Fruit fly (Drosophila melanogaster) whole organism, prepupa: Measurements from ENCODE around the gene Pex1.

Experiments
- CG10669 ChIP-seq: fragments of 200-800 bp; sonication (Bioruptor generic); optimal IDR thresholded peaks from 3 replicates; lab custom pipeline; 2018; ENCODE audit warnings: missing biosample characterization, mild to moderate bottlenecking, missing genetic modification characterization, moderate library complexity
- CG11294 ChIP-seq: fragments of 200-800 bp; sonication (Bioruptor generic); IDR thresholded peaks from 2 replicates; pipeline ENCODE4 v1.3.6; 2022; ENCODE audit warnings: missing biosample characterization, missing genetic modification characterization
- CG15336 ChIP-seq: fragments of 200-800 bp; sonication (Bioruptor generic); IDR thresholded peaks from 2 replicates; pipeline ENCODE4 v1.3.6; 2022; ENCODE audit warnings: missing biosample characterization, missing genetic modification characterization
- CG1621 ChIP-seq: fragments of 200-800 bp; sonication (Bioruptor generic); optimal IDR thresholded peaks from 3 replicates; lab custom pipeline; 2018; ENCODE audit warnings: missing biosample characterization, mild to moderate bottlenecking, missing genetic modification characterization
- CG31627 ChIP-seq: fragments of 200-800 bp; sonication (Bioruptor generic); optimal IDR thresholded peaks from 3 replicates; lab custom pipeline; 2016; ENCODE audit warnings: missing biosample characterization, missing genetic modification characterization
- CG34406 ChIP-seq: fragments of 200-800 bp; sonication (Bioruptor generic); optimal IDR thresholded peaks from 3 replicates; lab custom pipeline; 2016; ENCODE audit warnings: missing biosample characterization, missing genetic modification characterization
- CG3919 ChIP-seq: fragments of 200-800 bp; sonication (Bioruptor generic); optimal IDR thresholded peaks from 3 replicates; lab custom pipeline; 2016; ENCODE audit warnings: missing biosample characterization, missing genetic modification characterization
- CG4318 ChIP-seq: fragments of 200-800 bp; sonication (Bioruptor generic); optimal IDR thresholded peaks from 3 replicates; lab custom pipeline; 2017; ENCODE audit warnings: missing biosample characterization, mild to moderate bottlenecking, missing genetic modification characterization
- CG6163 ChIP-seq: fragments of 200-800 bp; sonication (Bioruptor generic); IDR thresholded peaks from 3 replicates; pipeline ENCODE4 v1.3.6; 2022; ENCODE audit warnings: missing biosample characterization, missing genetic modification characterization
- CG6808 ChIP-seq: fragments of 200-800 bp; sonication (Bioruptor generic); optimal IDR thresholded peaks from 3 replicates; lab custom pipeline; 2017; ENCODE audit warnings: missing biosample characterization, missing genetic modification characterization, mild to moderate bottlenecking, moderate library complexity, missing genetic modification reagents
- CG6854 ChIP-seq: fragments of 200-800 bp; sonication (Bioruptor generic); optimal IDR thresholded peaks from 2 replicates; lab custom pipeline; 2017; ENCODE audit warnings: missing biosample characterization, mild to moderate bottlenecking, missing genetic modification characterization
- CG8119 ChIP-seq: fragments of 200-800 bp; sonication (Bioruptor generic); IDR thresholded peaks from 3 replicates; pipeline ENCODE4 v1.3.6; 2022; ENCODE audit warnings: missing biosample characterization, missing genetic modification characterization
- CG8319 ChIP-seq: fragments of 200-800 bp; sonication (Bioruptor generic); optimal IDR thresholded peaks from 3 replicates; lab custom pipeline; 2016; ENCODE audit warnings: missing biosample characterization, missing genetic modification characterization
- Eip78C ChIP-seq: fragments of 200-800 bp; sonication (Bioruptor generic); peaks from one replicate; lab custom pipeline; 2016; ENCODE audit warnings: missing biosample characterization, missing genetic modification characterization
- Eip93F ChIP-seq: fragments of 200-800 bp; sonication (Bioruptor generic); optimal IDR thresholded peaks from 2 replicates; lab custom pipeline; 2016; ENCODE audit warnings: missing biosample characterization, mild to moderate bottlenecking, missing genetic modification characterization
- Ets96B ChIP-seq: fragments of 200-800 bp; optimal IDR thresholded peaks from 2 replicates; lab custom pipeline; 2019; ENCODE audit warnings: missing biosample characterization, mild to moderate bottlenecking, missing genetic modification characterization, moderate library complexity
- Gug ChIP-seq: fragments of 200-800 bp; sonication (Bioruptor generic); IDR thresholded peaks from 2 replicates; pipeline ENCODE4 v1.3.6; 2022; ENCODE audit warnings: missing biosample characterization, missing genetic modification characterization
- Hr38 ChIP-seq: sonication (Bioruptor generic); optimal IDR thresholded peaks from 2 replicates; lab custom pipeline; 2016; ENCODE audit warnings: missing biosample characterization, missing genetic modification characterization
- Hr39 ChIP-seq: fragments of 200-800 bp; sonication (Bioruptor generic); optimal IDR thresholded peaks from 2 replicates; lab custom pipeline; 2016; ENCODE audit warnings: missing biosample characterization, missing genetic modification characterization
- Lpt ChIP-seq: fragments of 200-800 bp; sonication (Bioruptor generic); optimal IDR thresholded peaks from 3 replicates; lab custom pipeline; 2016; ENCODE audit warnings: missing biosample characterization, missing genetic modification characterization
- Met ChIP-seq: fragments of 200-800 bp; sonication (Bioruptor generic); optimal IDR thresholded peaks from 3 replicates; lab custom pipeline; 2016; ENCODE audit warnings: missing biosample characterization, missing genetic modification characterization
- Sox102F ChIP-seq: fragments of 200-800 bp; sonication (Bioruptor generic); optimal IDR thresholded peaks from 2 replicates; lab custom pipeline; 2016; ENCODE audit warnings: missing biosample characterization, mild to moderate bottlenecking, missing genetic modification characterization
- Sox15 ChIP-seq: fragments of 200-800 bp; sonication (Bioruptor generic); optimal IDR thresholded peaks from 3 replicates; lab custom pipeline; 2016; ENCODE audit warnings: missing biosample characterization, missing genetic modification characterization
- achi ChIP-seq: fragments of 200-800 bp; sonication (Bioruptor generic); optimal IDR thresholded peaks from 3 replicates; lab custom pipeline; 2016; ENCODE audit warnings: missing biosample characterization, missing genetic modification characterization
- eg ChIP-seq: fragments of 200-800 bp; sonication (Bioruptor generic); IDR thresholded peaks from 3 replicates; pipeline ENCODE4 v1.3.6; 2022; ENCODE audit warnings: missing biosample characterization, missing genetic modification characterization
- esn ChIP-seq: fragments of 200-800 bp; sonication (Bioruptor generic); optimal IDR thresholded peaks from 2 replicates; lab custom pipeline; 2016; ENCODE audit warnings: missing biosample characterization, mild to moderate bottlenecking, missing genetic modification characterization, moderate library complexity
- fd59A ChIP-seq: fragments of 200-800 bp; sonication (Bioruptor generic); optimal IDR thresholded peaks from 2 replicates; lab custom pipeline; 2017; ENCODE audit warnings: missing biosample characterization, mild to moderate bottlenecking, missing genetic modification characterization, missing genetic modification reagents
- fd85E ChIP-seq: fragments of 200-800 bp; sonication (Bioruptor generic); optimal IDR thresholded peaks from 3 replicates; lab custom pipeline; 2016; ENCODE audit warnings: missing biosample characterization, missing genetic modification characterization
- fkh ChIP-seq: fragments of 200-800 bp; sonication (Bioruptor generic); optimal IDR thresholded peaks from 3 replicates; lab custom pipeline; 2017; ENCODE audit warnings: missing biosample characterization, mild to moderate bottlenecking, missing genetic modification characterization, moderate library complexity
- lz ChIP-seq: fragments of 200-800 bp; sonication (Bioruptor generic); optimal IDR thresholded peaks from 3 replicates; lab custom pipeline; 2016; ENCODE audit warnings: missing biosample characterization, missing genetic modification characterization
- net ChIP-seq: fragments of 200-800 bp; sonication (Bioruptor generic); optimal IDR thresholded peaks from 3 replicates; lab custom pipeline; 2016; ENCODE audit warnings: missing biosample characterization, missing genetic modification characterization
- spab ChIP-seq: fragments of 200-800 bp; sonication (Bioruptor generic); optimal IDR thresholded peaks from 2 replicates; lab custom pipeline; 2017; ENCODE audit warnings: missing biosample characterization, mild to moderate bottlenecking, missing genetic modification characterization, missing genetic modification reagents
- ss ChIP-seq, 2 experiments: fragments of 200-800 bp; sonication (Bioruptor generic); optimal IDR thresholded peaks; 2 replicates in 1 of 2; 3 replicates in 1 of 2; lab custom pipeline; 2017 to 2018; ENCODE audit warnings: mild to moderate bottlenecking in 2 of 2, missing biosample characterization in 2 of 2, missing genetic modification characterization in 2 of 2, moderate library complexity in 1 of 2
- svp ChIP-seq: fragments of 200-800 bp; sonication (Bioruptor generic); peaks from one replicate; lab custom pipeline; 2016; ENCODE audit warnings: missing biosample characterization, missing genetic modification characterization
- topi ChIP-seq: fragments of 200-800 bp; sonication (Bioruptor generic); optimal IDR thresholded peaks from 3 replicates; lab custom pipeline; 2016; ENCODE audit warnings: missing biosample characterization, missing genetic modification characterization
- vri ChIP-seq: fragments of 200-800 bp; sonication (Bioruptor generic); optimal IDR thresholded peaks from 3 replicates; lab custom pipeline; 2016; ENCODE audit warnings: missing biosample characterization, mild to moderate bottlenecking, missing genetic modification characterization

Gene Pex1

dm6 chr3L:14036867-14037313 lies 34.8 kb upstream of the Pex1 start, which contains the start of gene Hsp110 (continued):
- TF ChIP-seq fd59A (GFP tag; lab: Kevin White, UChicago) = no peak
- no peak for TF ChIP-seq CG34406 (GFP tag; lab: Kevin White, UChicago)
- TF ChIP-seq CG11294 = no peak
- TF ChIP-seq CG6854 (GFP tag; lab: Kevin White, UChicago) = peak; percentile 56
- no peak for TF ChIP-seq net (GFP tag; lab: Kevin White, UChicago)
- peak; percentile 9 for TF ChIP-seq Ets96B
- TF ChIP-seq CG6163 (GFP tag; lab: Robert Waterston, UW) = no peak
- TF ChIP-seq CG8319 (GFP tag; lab: Kevin White, UChicago) = no peak
- TF ChIP-seq Met (GFP tag; lab: Kevin White, UChicago) = no peak
- TF ChIP-seq CG10669 (GFP tag; lab: Kevin White, UChicago) = no peak
- peak; percentile 64 for TF ChIP-seq vri (GFP tag; lab: Kevin White, UChicago)
- peak; percentile 27 for TF ChIP-seq Sox102F (GFP tag; lab: Kevin White, UChicago)
- TF ChIP-seq CG15336 = no peak
- TF ChIP-seq eg (GFP tag; lab: Robert Waterston, UW) = peak; percentile 23; the same call in 1 of the 3 replicates
- no peak for TF ChIP-seq Sox15
- no peak for TF ChIP-seq Hr38
- TF ChIP-seq lz (GFP tag; lab: Kevin White, UChicago) = peak; percentile 27
- no peak for TF ChIP-seq CG4318 (GFP tag; lab: Kevin White, UChicago)
- TF ChIP-seq fd85E (GFP tag; lab: Kevin White, UChicago) = no peak
- TF ChIP-seq spab (GFP tag; lab: Kevin White, UChicago) = no peak
- TF ChIP-seq Gug (GFP tag; lab: Robert Waterston, UW) = no peak
- peak; percentile 25 for TF ChIP-seq topi

- no peak for TF ChIP-seq Eip93F (GFP tag; lab: Kevin White, UChicago)
- 0 out of 2 replicates have a peak, but pooled peaks have one; percentile 17 for TF ChIP-seq CG15336
- no peak for TF ChIP-seq fkh (GFP tag; lab: Kevin White, UChicago)
- no peak for TF ChIP-seq Hr39 (GFP tag; lab: Kevin White, UChicago)
- peak; percentile 78 for TF ChIP-seq Eip78C (GFP tag; lab: Kevin White, UChicago)
- peak in 1 of 2 experiments; percentile 25 for TF ChIP-seq ss (GFP tag; optimal IDR thresholded peaks at IDR 0.05; lab: Kevin White, UChicago)
- peak; percentile 5 for TF ChIP-seq Lpt (GFP tag; lab: Kevin White, UChicago)
- peak; percentile 29; the same call in 2 of the 3 replicates for TF ChIP-seq CG8119 (GFP tag; lab: Robert Waterston, UW)
- TF ChIP-seq eg (GFP tag; lab: Robert Waterston, UW) = peak; percentile 46; the same call in 1 of the 3 replicates
- TF ChIP-seq CG6163 (GFP tag; lab: Robert Waterston, UW) = 0 out of 3 replicates have a peak, but pooled peaks have one; percentile 33
- TF ChIP-seq achi = peak; percentile 90
- no peak for TF ChIP-seq CG1621 (tag; lab: Kevin White, UChicago)
- peak; percentile 18; the same call in 1 of the 2 replicates for TF ChIP-seq CG11294
- peak; percentile 49 for TF ChIP-seq CG6854 (GFP tag; lab: Kevin White, UChicago)
- peak; percentile 93 for TF ChIP-seq svp (GFP tag; lab: Kevin White, UChicago)
- TF ChIP-seq CG3919 (GFP tag; lab: Kevin White, UChicago) = no peak
- TF ChIP-seq esn = no peak
- TF ChIP-seq CG6808 (GFP tag; lab: Kevin White, UChicago) = peak; percentile 6
- TF ChIP-seq CG31627 (GFP tag; lab: Kevin White, UChicago) = peak; percentile 1
Measured at dm6 chr3L:14037655-14038644, 33.7 kb upstream of the Pex1 start.
